Fruit fly (Drosophila melanogaster) whole organism: ENCODE data around the gene CG14879.

Experiments
- CG8478 ChIP-seq: fragments of >200 bp; optimal IDR thresholded peaks from 2 replicates; lab custom pipeline; 2018; ENCODE audit warnings: inconsistent platforms
- Dll ChIP-seq: fragments of >200 bp; optimal IDR thresholded peaks from 2 replicates; lab custom pipeline; 2017
- EcR ChIP-seq, 2 experiments: fragments of >200 bp; optimal IDR thresholded peaks; 2 replicates each; lab custom pipeline; 2017; ENCODE audit warnings: missing biosample characterization in 2 of 2, missing genetic modification characterization in 2 of 2, missing genetic modification reagents in 2 of 2
- pan ChIP-seq: fragments of >200 bp; optimal IDR thresholded peaks from 2 replicates; lab custom pipeline; 2017
- psq ChIP-seq: fragments of >200 bp; optimal IDR thresholded peaks from 2 replicates; lab custom pipeline; 2017
- usp ChIP-seq: fragments of >200 bp; optimal IDR thresholded peaks from 2 replicates; lab custom pipeline; 2017; ENCODE audit warnings: missing biosample characterization, missing genetic modification characterization, mixed read lengths

CG14879 gene

dm6 chr3R:16337863-16338262, 11.2 kb downstream of the CG14879 start:
- TF ChIP-seq EcR (GFP tag; optimal IDR thresholded peaks at IDR 0.05; lab: Kevin White, UChicago) (no peak), pan (lab: Kevin White, UChicago) (no peak), usp (no peak), Dll (lab: Kevin White, UChicago) (no peak)

dm6 chr3R:16337053-16337385, 12.0 kb downstream of the CG14879 start:
- TF ChIP-seq EcR (GFP tag; optimal IDR thresholded peaks at IDR 0.05; lab: Kevin White, UChicago), result no peak
- TF ChIP-seq psq (lab: Kevin White, UChicago), result no peak
- TF ChIP-seq Dll (lab: Kevin White, UChicago), result no peak
- TF ChIP-seq pan (lab: Kevin White, UChicago), result no peak
- TF ChIP-seq CG8478, result no peak
- TF ChIP-seq usp, result no peak

dm6 chr3R:16336327-16337052, 12.5 kb downstream of the CG14879 start:
- TF ChIP-seq EcR (GFP tag; optimal IDR thresholded peaks at IDR 0.05; lab: Kevin White, UChicago), result no peak
- no peak for TF ChIP-seq pan (lab: Kevin White, UChicago)
- TF ChIP-seq Dll (lab: Kevin White, UChicago), result no peak
- TF ChIP-seq usp, result no peak
- TF ChIP-seq psq (lab: Kevin White, UChicago), result no peak
- no peak for TF ChIP-seq CG8478

- TF ChIP-seq pan (lab: Kevin White, UChicago), result no peak
- no peak for TF ChIP-seq CG8478
- TF ChIP-seq usp, result no peak
- TF ChIP-seq psq (lab: Kevin White, UChicago), result no peak
- no peak for TF ChIP-seq Dll (lab: Kevin White, UChicago)
- TF ChIP-seq EcR (GFP tag; optimal IDR thresholded peaks at IDR 0.05; lab: Kevin White, UChicago), result no peak
Observed at dm6 chr3R:16335438-16336073, 13.5 kb downstream of the CG14879 start.

- TF ChIP-seq CG8478, result no peak
- no peak for TF ChIP-seq pan (lab: Kevin White, UChicago)
- TF ChIP-seq psq (lab: Kevin White, UChicago), result no peak
- TF ChIP-seq EcR (GFP tag; optimal IDR thresholded peaks at IDR 0.05; lab: Kevin White, UChicago), result no peak
- TF ChIP-seq usp, result no peak
- TF ChIP-seq Dll (lab: Kevin White, UChicago), result no peak
Observed at dm6 chr3R:16334797-16335196, 14.2 kb downstream of the CG14879 start.

dm6 chr3R:16334329-16334728, 14.7 kb downstream of the CG14879 start:
- no peak for TF ChIP-seq psq (lab: Kevin White, UChicago)
- no peak for TF ChIP-seq usp
- no peak for TF ChIP-seq EcR (GFP tag; optimal IDR thresholded peaks at IDR 0.05; lab: Kevin White, UChicago)
- no peak for TF ChIP-seq Dll (lab: Kevin White, UChicago)
- TF ChIP-seq CG8478, result no peak
- no peak for TF ChIP-seq pan (lab: Kevin White, UChicago)

dm6 chr3R:16331809-16332343, 17.1 kb downstream of the CG14879 start:
- no peak for TF ChIP-seq Dll (lab: Kevin White, UChicago)
- peak in 1 of 2 experiments; percentile 16 for TF ChIP-seq EcR (GFP tag; optimal IDR thresholded peaks at IDR 0.05; lab: Kevin White, UChicago)

- TF ChIP-seq CG8478 (no peak), EcR (GFP tag; optimal IDR thresholded peaks at IDR 0.05; lab: Kevin White, UChicago) (no peak), pan (lab: Kevin White, UChicago) (no peak), psq (lab: Kevin White, UChicago) (no peak), usp (no peak), Dll (lab: Kevin White, UChicago) (no peak)
Observed at dm6 chr3R:16329797-16330196, 19.2 kb downstream of the CG14879 start.

dm6 chr3R:16327549-16327948, 21.5 kb downstream of the CG14879 start, which contains the start of gene CG17930:
Gene CG17930 (plus strand): TSS chr3R:16327849.
- TF ChIP-seq CG8478 (no peak), psq (lab: Kevin White, UChicago) (no peak), EcR (GFP tag; optimal IDR thresholded peaks at IDR 0.05; lab: Kevin White, UChicago) (no peak), usp (no peak), Dll (lab: Kevin White, UChicago) (no peak), pan (lab: Kevin White, UChicago) (no peak)

- TF ChIP-seq pan (lab: Kevin White, UChicago), result no peak
- TF ChIP-seq Dll (lab: Kevin White, UChicago), result no peak
- no peak for TF ChIP-seq psq (lab: Kevin White, UChicago)
- no peak for TF ChIP-seq EcR (GFP tag; optimal IDR thresholded peaks at IDR 0.05; lab: Kevin White, UChicago)
- no peak for TF ChIP-seq CG8478
- TF ChIP-seq usp, result no peak
Observed at dm6 chr3R:16325192-16325591, 23.8 kb downstream of the CG14879 start, which contains the start of gene CG17929. Gene CG17929 (plus strand): TSS chr3R:16325492.

dm6 chr3R:16323093-16323492, 25.9 kb downstream of the CG14879 start, which contains the start of gene CG6901:
Gene CG6901 (plus strand): TSS chr3R:16323415.
- no peak for TF ChIP-seq CG8478
- no peak for TF ChIP-seq usp
- no peak for TF ChIP-seq pan (lab: Kevin White, UChicago)
- no peak for TF ChIP-seq psq (lab: Kevin White, UChicago)
- TF ChIP-seq Dll (lab: Kevin White, UChicago), result no peak

dm6 chr3R:16321538-16321937, 27.5 kb downstream of the CG14879 start, which contains the start of gene CG44044:
Gene CG44044 (plus strand): TSS chr3R:16321838.
- no peak for TF ChIP-seq psq (lab: Kevin White, UChicago)
- TF ChIP-seq usp, result no peak
- no peak for TF ChIP-seq EcR (GFP tag; optimal IDR thresholded peaks at IDR 0.05; lab: Kevin White, UChicago)
- TF ChIP-seq Dll (lab: Kevin White, UChicago), result no peak
- no peak for TF ChIP-seq pan (lab: Kevin White, UChicago)
- TF ChIP-seq CG8478, result no peak
